Fruit fly (Drosophila melanogaster) whole organism, embryonic: ENCODE measurements around the gene sloth1.

Source experiments
- ATbp ChIP-seq: fragments of 200-800 bp; sonication (Bioruptor generic); optimal IDR thresholded peaks from 2 replicates; lab custom pipeline; 2017; ENCODE audit warnings: missing biosample characterization, mild to moderate bottlenecking, missing genetic modification characterization, missing genetic modification reagents
- CG1024 ChIP-seq: fragments of 200-800 bp; sonication (Bioruptor generic); IDR thresholded peaks from 2 replicates; pipeline ENCODE4 v1.3.6; 2022; ENCODE audit warnings: missing biosample characterization, missing genetic modification characterization
- CG11695 ChIP-seq: fragments of 200-800 bp; sonication (Bioruptor generic); IDR thresholded peaks from 3 replicates; pipeline ENCODE4 v1.3.6; 2022; ENCODE audit warnings: missing biosample characterization, missing genetic modification characterization
- CG13296 ChIP-seq: fragments of 200-800 bp; sonication (Bioruptor generic); optimal IDR thresholded peaks from 3 replicates; lab custom pipeline; 2018; ENCODE audit warnings: missing biosample characterization, mild to moderate bottlenecking, missing genetic modification characterization
- CG14050 ChIP-seq: fragments of 200-800 bp; sonication (Bioruptor generic); IDR thresholded peaks from 3 replicates; pipeline ENCODE4 v1.3.6; 2022; ENCODE audit warnings: missing biosample characterization, missing genetic modification characterization
- CG14860 ChIP-seq: fragments of 200-800 bp; sonication (Bioruptor generic); IDR thresholded peaks from 3 replicates; pipeline ENCODE4 v1.3.6; 2022; ENCODE audit warnings: missing biosample characterization, missing genetic modification characterization; ENCODE audit not compliant: partially characterized antibody
- CG15479 ChIP-seq: fragments of 200-800 bp; sonication (Bioruptor generic); optimal IDR thresholded peaks from 3 replicates; lab custom pipeline; 2019; ENCODE audit warnings: missing biosample characterization, mild to moderate bottlenecking, missing genetic modification characterization, moderate library complexity
- CG15696 ChIP-seq: fragments of 200-800 bp; sonication (Bioruptor generic); optimal IDR thresholded peaks from 2 replicates; lab custom pipeline; 2019; ENCODE audit warnings: missing biosample characterization, mild to moderate bottlenecking, missing genetic modification characterization, moderate library complexity
- CG1602 ChIP-seq: fragments of 200-800 bp; sonication (Bioruptor generic); optimal IDR thresholded peaks from 3 replicates; lab custom pipeline; 2016; ENCODE audit warnings: missing biosample characterization, missing genetic modification characterization
- CG31224 ChIP-seq: fragments of 200-800 bp; sonication (Bioruptor generic); IDR thresholded peaks from 2 replicates; pipeline ENCODE4 v1.3.6; 2022; ENCODE audit warnings: missing biosample characterization, missing genetic modification characterization
- CG32532 ChIP-seq: fragments of 200-800 bp; sonication (Bioruptor generic); IDR thresholded peaks from 2 replicates; pipeline ENCODE4 v1.3.6; 2022; ENCODE audit warnings: missing biosample characterization, missing genetic modification characterization
- CG34422 ChIP-seq: fragments of 200-800 bp; sonication (Bioruptor generic); IDR thresholded peaks from 3 replicates; pipeline ENCODE4 v1.3.6; 2022; ENCODE audit warnings: missing biosample characterization, missing genetic modification characterization
- CG3995 ChIP-seq: fragments of 200-800 bp; sonication (Bioruptor generic); optimal IDR thresholded peaks from 3 replicates; lab custom pipeline; 2016; ENCODE audit warnings: missing biosample characterization, missing genetic modification characterization
- CG4617 ChIP-seq: fragments of 200-800 bp; sonication (Bioruptor generic); optimal IDR thresholded peaks from 3 replicates; lab custom pipeline; 2016; ENCODE audit warnings: missing biosample characterization, missing genetic modification characterization, borderline replicate concordance
- CG5953 ChIP-seq: fragments of 200-800 bp; sonication (Bioruptor generic); IDR thresholded peaks from 2 replicates; pipeline ENCODE4 v1.3.6; 2022; ENCODE audit warnings: missing biosample characterization, missing genetic modification characterization
- CG6813 ChIP-seq: fragments of 200-800 bp; sonication (Bioruptor generic); optimal IDR thresholded peaks from 2 replicates; lab custom pipeline; 2017; ENCODE audit warnings: missing biosample characterization, missing genetic modification characterization, mild to moderate bottlenecking, moderate library complexity, missing genetic modification reagents
- CG7372 ChIP-seq: fragments of 200-800 bp; sonication (Bioruptor generic); IDR thresholded peaks from 2 replicates; pipeline ENCODE4 v1.3.6; 2022; ENCODE audit warnings: missing biosample characterization, missing genetic modification characterization
- CG9727 ChIP-seq: fragments of 200-800 bp; sonication (Bioruptor generic); optimal IDR thresholded peaks from 3 replicates; lab custom pipeline; 2017; ENCODE audit warnings: missing biosample characterization, mild to moderate bottlenecking, missing genetic modification characterization
- Camta ChIP-seq: fragments of 200-800 bp; sonication (Bioruptor generic); optimal IDR thresholded peaks from 2 replicates; lab custom pipeline; 2016; ENCODE audit warnings: missing biosample characterization, missing genetic modification characterization
- Dip3 ChIP-seq: fragments of 200-800 bp; sonication (Bioruptor generic); optimal IDR thresholded peaks from 3 replicates; lab custom pipeline; 2016; ENCODE audit warnings: missing biosample characterization, missing genetic modification characterization
- E2f1 ChIP-seq: fragments of 200-800 bp; sonication (Bioruptor generic); IDR thresholded peaks from 2 replicates; pipeline ENCODE4 v1.3.6; 2022; ENCODE audit warnings: missing biosample characterization, missing genetic modification characterization
- Eip74EF ChIP-seq, 2 experiments: fragments of 200-800 bp in 1 of 2; fragments of >200 bp in 1 of 2; sonication (Bioruptor generic) in 1 of 2; optimal IDR thresholded peaks; 2 replicates each; lab custom pipeline; 2017 to 2019; ENCODE audit warnings: missing biosample characterization in 2 of 2, missing genetic modification characterization in 2 of 2, mild to moderate bottlenecking in 1 of 2, moderate library complexity in 1 of 2
- Ets97D ChIP-seq: fragments of 200-800 bp; sonication (Bioruptor generic); optimal IDR thresholded peaks from 3 replicates; lab custom pipeline; 2016; ENCODE audit warnings: missing biosample characterization, missing genetic modification characterization
- HHEX ChIP-seq: fragments of 200-800 bp; sonication (Bioruptor generic); optimal IDR thresholded peaks from 3 replicates; lab custom pipeline; 2017; ENCODE audit warnings: missing biosample characterization, mild to moderate bottlenecking, missing genetic modification characterization, missing genetic modification reagents
- Hmr ChIP-seq: fragments of 200-800 bp; sonication (Bioruptor generic); optimal IDR thresholded peaks from 3 replicates; lab custom pipeline; 2017; ENCODE audit warnings: mild to moderate bottlenecking, missing biosample characterization, missing genetic modification reagents, missing genetic modification characterization
- Mrtf ChIP-seq: fragments of 200-800 bp; sonication (Bioruptor generic); IDR thresholded peaks from 3 replicates; pipeline ENCODE4 v1.3.6; 2022; ENCODE audit warnings: missing biosample characterization, missing genetic modification characterization
- Sry-β ChIP-seq: fragments of 200-800 bp; sonication (Bioruptor generic); optimal IDR thresholded peaks from 2 replicates; lab custom pipeline; 2018; ENCODE audit warnings: missing biosample characterization, mild to moderate bottlenecking, missing genetic modification characterization, moderate library complexity
- Sry-δ ChIP-seq: fragments of 200-800 bp; sonication (Bioruptor generic); optimal IDR thresholded peaks from 2 replicates; lab custom pipeline; 2016; ENCODE audit warnings: missing biosample characterization, missing genetic modification characterization
- Usf ChIP-seq: fragments of 200-800 bp; sonication (Bioruptor generic); optimal IDR thresholded peaks from 2 replicates; lab custom pipeline; 2017; ENCODE audit warnings: missing genotype, missing biosample characterization, missing genetic modification characterization
- ap ChIP-seq: fragments of 200-800 bp; sonication (Bioruptor generic); IDR thresholded peaks from 2 replicates; pipeline ENCODE4 v1.3.6; 2022; ENCODE audit warnings: missing biosample characterization, missing genetic modification characterization
- dati ChIP-seq: fragments of 200-800 bp; sonication (Bioruptor generic); IDR thresholded peaks from 2 replicates; pipeline ENCODE4 v1.3.6; 2022; ENCODE audit warnings: missing biosample characterization, missing genetic modification characterization
- exex ChIP-seq: fragments of 200-800 bp; sonication (Bioruptor generic); optimal IDR thresholded peaks from 4 replicates; lab custom pipeline; 2018; ENCODE audit warnings: missing biosample characterization, mild to moderate bottlenecking, missing genetic modification characterization, moderate library complexity
- ham ChIP-seq: fragments of 200-800 bp; sonication (Bioruptor generic); IDR thresholded peaks from 2 replicates; pipeline ENCODE4 v1.3.6; 2022; ENCODE audit warnings: missing biosample characterization, missing genetic modification characterization
- knrl ChIP-seq: fragments of 200-800 bp; sonication (Bioruptor generic); IDR thresholded peaks from 3 replicates; pipeline ENCODE4 v1.3.6; 2022; ENCODE audit warnings: missing biosample characterization, missing genetic modification characterization; ENCODE audit not compliant: partially characterized antibody
- maf-S ChIP-seq: fragments of 200-800 bp; sonication (Bioruptor generic); optimal IDR thresholded peaks from 2 replicates; lab custom pipeline; 2016; ENCODE audit warnings: missing biosample characterization, missing genetic modification characterization
- nau ChIP-seq: fragments of 200-800 bp; sonication (Bioruptor generic); optimal IDR thresholded peaks from 3 replicates; lab custom pipeline; 2017; ENCODE audit warnings: missing biosample characterization, mild to moderate bottlenecking, missing genetic modification characterization, missing genetic modification reagents
- nom ChIP-seq: fragments of 200-800 bp; sonication (Bioruptor generic); optimal IDR thresholded peaks from 2 replicates; lab custom pipeline; 2017; ENCODE audit warnings: missing biosample characterization, missing genetic modification characterization, mild to moderate bottlenecking, moderate library complexity, missing genetic modification reagents
- otp ChIP-seq: fragments of 200-800 bp; sonication (Bioruptor generic); IDR thresholded peaks from 3 replicates; pipeline ENCODE4, ENCODE4 v1.3.6; 2022; ENCODE audit warnings: missing biosample characterization, missing genetic modification characterization
- pb ChIP-seq: fragments of 200-800 bp; sonication (Bioruptor generic); optimal IDR thresholded peaks from 3 replicates; lab custom pipeline; 2016; ENCODE audit warnings: missing biosample characterization, missing genetic modification characterization
- pho ChIP-seq: fragments of 200-800 bp; sonication (Bioruptor generic); optimal IDR thresholded peaks from 2 replicates; lab custom pipeline; 2016; ENCODE audit warnings: missing biosample characterization, missing genetic modification characterization
- pnt ChIP-seq: fragments of 200-800 bp; sonication (Bioruptor generic); optimal IDR thresholded peaks from 3 replicates; lab custom pipeline; 2016; ENCODE audit warnings: missing biosample characterization, missing genetic modification characterization
- prd ChIP-seq, 3 experiments: fragments of >200 bp in 2 of 3; fragments of 200-800 bp in 1 of 3; sonication (Bioruptor generic) in 1 of 3; optimal IDR thresholded peaks in 2 of 3; IDR thresholded peaks in 1 of 3; 2 replicates in 2 of 3; 3 replicates in 1 of 3; pipeline versions ENCODE4 v1.3.6 to Lab custom; 2017 to 2022; ENCODE audit warnings: missing biosample characterization in 1 of 3, missing genetic modification characterization in 1 of 3
- psq ChIP-seq: fragments of 200-800 bp; sonication (Bioruptor generic); optimal IDR thresholded peaks from 2 replicates; lab custom pipeline; 2017; ENCODE audit warnings: missing biosample characterization, missing genetic modification characterization
- sna ChIP-seq: fragments of 200-800 bp; sonication (Bioruptor generic); IDR thresholded peaks from 2 replicates; pipeline ENCODE4 v1.3.6; 2022; ENCODE audit warnings: missing biosample characterization, missing genetic modification characterization; ENCODE audit not compliant: partially characterized antibody
- so ChIP-seq: fragments of 200-800 bp; sonication (Bioruptor generic); IDR thresholded peaks from 3 replicates; pipeline ENCODE4 v1.3.6; 2022; ENCODE audit warnings: missing biosample characterization, missing genetic modification characterization
- tna ChIP-seq: fragments of 200-800 bp; sonication (Bioruptor generic); IDR thresholded peaks from 2 replicates; pipeline ENCODE4 v1.3.6; 2022; ENCODE audit warnings: missing biosample characterization, missing genetic modification characterization; ENCODE audit not compliant: partially characterized antibody
- trem ChIP-seq: fragments of 200-800 bp; optimal IDR thresholded peaks from 3 replicates; lab custom pipeline; 2019; ENCODE audit warnings: missing biosample characterization, mild to moderate bottlenecking, missing genetic modification characterization, moderate library complexity

Gene sloth1

DNA sequence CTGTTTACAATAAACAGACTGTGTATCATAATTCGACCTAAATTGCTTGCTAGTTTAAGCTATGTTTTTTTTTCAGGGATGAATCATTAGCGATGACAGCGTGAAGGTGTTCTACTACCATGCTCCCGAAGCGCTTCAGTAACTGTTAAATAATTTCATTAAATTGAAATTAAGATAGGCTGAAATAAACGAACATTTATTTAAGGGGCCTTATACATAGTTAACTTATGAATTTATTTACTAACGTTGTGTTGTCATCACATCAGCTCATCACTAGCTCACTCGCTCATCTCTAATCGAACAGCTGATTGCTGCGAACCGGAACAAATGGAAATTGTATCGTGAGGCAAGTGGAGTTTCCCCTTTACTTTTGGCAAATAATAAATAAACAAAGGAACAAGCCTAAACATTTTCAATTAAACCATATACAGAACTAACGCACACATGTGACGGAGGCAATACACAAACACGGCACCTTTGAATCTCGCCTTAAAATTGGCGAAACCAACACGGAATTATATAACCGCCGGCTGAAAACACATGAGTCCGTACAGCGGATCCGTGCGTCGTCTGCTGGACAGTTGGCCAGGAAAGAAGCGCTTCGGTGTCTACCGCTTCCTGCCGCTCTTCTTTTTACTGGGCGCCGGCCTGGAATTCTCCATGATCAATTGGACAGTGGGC lies at the start of gene sloth1, which contains the start of the genes cm and sloth2 (continued):
- TF ChIP-seq otp (GFP tag; lab: Robert Waterston, UW): peak; percentile 73
- TF ChIP-seq CG4617: peak; percentile 87
- peak; percentile 90 for TF ChIP-seq CG1602 (GFP tag; lab: Kevin White, UChicago)
- peak; percentile 87 for TF ChIP-seq maf-S (GFP tag; lab: Kevin White, UChicago)
- peak; percentile 44 for TF ChIP-seq exex (tag; lab: Kevin White, UChicago)
- peak; percentile 75 for TF ChIP-seq HHEX (GFP tag; lab: Kevin White, UChicago)
- TF ChIP-seq tna (GFP tag; lab: Robert Waterston, UW): peak; percentile 35; the same call in 1 of the 2 replicates
- peak; percentile 71; the same call in 1 of the 3 replicates for TF ChIP-seq CG11695 (GFP tag; lab: Robert Waterston, UW)
- TF ChIP-seq prd (optimal IDR thresholded peaks at IDR 0.05; lab: Kevin White, UChicago): no peak
- peak; percentile 94 for TF ChIP-seq prd (GFP tag; IDR thresholded peaks at IDR 0.05; lab: Robert Waterston, UW)
- peak; percentile 87 for TF ChIP-seq pho (GFP tag; lab: Kevin White, UChicago)
- peak; percentile 75 for TF ChIP-seq CG13296
- TF ChIP-seq CG7372 (GFP tag; lab: Robert Waterston, UW): peak; percentile 63
- TF ChIP-seq Eip74EF (GFP tag; optimal IDR thresholded peaks at IDR 0.05; lab: Kevin White, UChicago): peak in 1 of 2 experiments; percentile 76
- TF ChIP-seq Mrtf (GFP tag; lab: Robert Waterston, UW): peak; percentile 82
- TF ChIP-seq CG34422 (GFP tag; lab: Robert Waterston, UW): peak; percentile 91
- peak; percentile 81 for TF ChIP-seq Dip3 (GFP tag; lab: Kevin White, UChicago)
- TF ChIP-seq dati (GFP tag; lab: Robert Waterston, UW): 0 out of 2 replicates have a peak, but pooled peaks have one; percentile 41
- peak; percentile 87 for TF ChIP-seq CG15696 (tag; lab: Kevin White, UChicago)
- peak; percentile 87 for TF ChIP-seq E2f1 (GFP tag; lab: Robert Waterston, UW)
- TF ChIP-seq trem (tag; lab: Kevin White, UChicago): peak; percentile 86
- peak; percentile 63 for TF ChIP-seq nau (GFP tag; lab: Kevin White, UChicago)
- TF ChIP-seq CG14860 (GFP tag; lab: Robert Waterston, UW): peak; percentile 75
- TF ChIP-seq pb (GFP tag; lab: Kevin White, UChicago): peak; percentile 50
- TF ChIP-seq so (GFP tag; lab: Robert Waterston, UW): peak; percentile 59; the same call in 1 of the 3 replicates
- TF ChIP-seq CG1024 (GFP tag; lab: Robert Waterston, UW): peak; percentile 68
- TF ChIP-seq CG14050 (GFP tag; lab: Robert Waterston, UW): peak; percentile 83
- TF ChIP-seq ap: peak; percentile 75
- TF ChIP-seq Hmr (GFP tag; lab: Kevin White, UChicago): peak; percentile 87
- peak; percentile 58 for TF ChIP-seq CG6813
- TF ChIP-seq knrl (GFP tag; lab: Robert Waterston, UW): peak; percentile 89
- TF ChIP-seq CG15479 (GFP tag; lab: Kevin White, UChicago): no peak
- TF ChIP-seq ATbp (GFP tag; lab: Kevin White, UChicago): peak; percentile 59
- TF ChIP-seq Sry-δ (GFP tag; lab: Kevin White, UChicago): peak; percentile 96
- peak; percentile 81 for TF ChIP-seq CG9727
- TF ChIP-seq CG32532 (GFP tag; lab: Robert Waterston, UW): peak; percentile 88
- peak; percentile 85 for TF ChIP-seq Camta (GFP tag; lab: Kevin White, UChicago)
- peak; percentile 69 for TF ChIP-seq Sry-β (GFP tag; lab: Kevin White, UChicago)
- TF ChIP-seq CG3995 (GFP tag; lab: Kevin White, UChicago): peak; percentile 13
- peak; percentile 86 for TF ChIP-seq Ets97D (GFP tag; lab: Kevin White, UChicago)
- peak; percentile 37 for TF ChIP-seq psq (GFP tag; lab: Kevin White, UChicago)
- TF ChIP-seq Usf (GFP tag; lab: Kevin White, UChicago): peak; percentile 52
- TF ChIP-seq CG5953: peak; percentile 82
- peak; percentile 72 for TF ChIP-seq CG31224 (GFP tag; lab: Robert Waterston, UW)
- TF ChIP-seq nom (GFP tag; lab: Kevin White, UChicago): peak; percentile 62
- peak; percentile 46; the same call in 1 of the 2 replicates for TF ChIP-seq ham (GFP tag; lab: Robert Waterston, UW)
- peak; percentile 83 for TF ChIP-seq pnt
- peak; percentile 90 for TF ChIP-seq sna (GFP tag; lab: Robert Waterston, UW)
